Worm (Caenorhabditis elegans): ENCODE results near the gene mrps-22.

Gene mrps-22

DNA sequence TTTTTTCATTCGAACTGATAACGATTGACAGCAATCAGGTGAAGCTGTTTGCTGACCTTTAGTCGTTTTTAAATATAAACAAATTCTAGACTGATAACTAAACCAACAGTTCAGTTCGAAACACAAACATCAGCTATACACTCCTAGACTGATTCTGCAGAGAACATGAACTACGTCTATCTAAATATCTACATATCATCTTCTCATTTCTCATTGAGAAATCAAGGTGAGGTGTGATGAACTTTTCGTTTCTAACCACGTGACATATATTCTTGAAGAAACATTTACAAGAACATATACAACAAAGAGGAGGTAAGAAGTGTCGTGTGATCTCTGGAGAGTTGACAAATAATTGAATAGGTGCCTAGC is 25.2 kb upstream of the mrps-22 start:
- TF ChIP-seq fkh-4 (tag; optimal IDR thresholded peaks at IDR 0.05; ENCODE audit: borderline replicate concordance) (no peak), nhr-12 (tag; optimal IDR thresholded peaks at IDR 0.05) (no peak), nhr-237 (tag; optimal IDR thresholded peaks at IDR 0.05) (no peak), fkh-10 (GFP tag; optimal IDR thresholded peaks at IDR 0.05) (no peak), vab-15 (tag; optimal IDR thresholded peaks at IDR 0.05) (no peak), ces-1 (GFP tag; optimal IDR thresholded peaks at IDR 0.05) (no peak), sox-4 (tag; optimal IDR thresholded peaks at IDR 0.05) (no peak), C16A3.4 (tag; optimal IDR thresholded peaks at IDR 0.05) (peak; percentile 51), skn-1 (tag; optimal IDR thresholded peaks at IDR 0.05) (peak; percentile 73), tbx-2 (tag; optimal IDR thresholded peaks at IDR 0.05) (peak; percentile 52), snpc-4 (tag; optimal IDR thresholded peaks at IDR 0.05) (peak; percentile 26), nhr-47 (tag; optimal IDR thresholded peaks at IDR 0.05) (peak; percentile 41), ztf-4 (tag; optimal IDR thresholded peaks at IDR 0.05) (peak; percentile 21), nhr-77 (tag; optimal IDR thresholded peaks at IDR 0.05) (no peak), lir-3 (tag; optimal IDR thresholded peaks at IDR 0.05; ENCODE audit: poor library complexity) (peak; percentile 45), nhr-76 (tag; optimal IDR thresholded peaks at IDR 0.05) (no peak), fkh-8 (tag; optimal IDR thresholded peaks at IDR 0.05) (peak; percentile 8), pqm-1 (tag; optimal IDR thresholded peaks at IDR 0.05) (no peak), snu-23 (GFP tag; optimal IDR thresholded peaks at IDR 0.05) (peak; percentile 78), pax-3 (tag; optimal IDR thresholded peaks at IDR 0.05) (peak; percentile 15), C04F5.9 (tag; optimal IDR thresholded peaks at IDR 0.05) (no peak), egl-27 (tag; optimal IDR thresholded peaks at IDR 0.05) (no peak), unc-30 (tag; optimal IDR thresholded peaks at IDR 0.05) (no peak), jun-1 (tag; optimal IDR thresholded peaks at IDR 0.05) (no peak), ceh-88 (GFP tag; IDR thresholded peaks at IDR 0.05) (no peak), xbp-1 (tag; optimal IDR thresholded peaks at IDR 0.05) (peak; percentile 30), nhr-71 (tag; optimal IDR thresholded peaks at IDR 0.05) (peak; percentile 92), lin-15B (tag; optimal IDR thresholded peaks at IDR 0.05) (no peak), rnt-1 (tag; optimal IDR thresholded peaks at IDR 0.05) (peak; percentile 13), unc-98 (GFP tag; IDR thresholded peaks at IDR 0.05) (no peak), lin-13 (GFP tag; optimal IDR thresholded peaks at IDR 0.05) (peak; percentile 11), hlh-17 (GFP tag; optimal IDR thresholded peaks at IDR 0.05; ENCODE audit: borderline replicate concordance) (no peak), swsn-7 (tag; optimal IDR thresholded peaks at IDR 0.05) (peak; percentile 37), nhr-11 (tag; optimal IDR thresholded peaks at IDR 0.05) (no peak), mdl-1 (tag; optimal IDR thresholded peaks at IDR 0.05) (peak in 1 of 2 experiments; percentile 47), nhr-19 (GFP tag; conservative IDR thresholded peaks at IDR 0.05) (peak; percentile 75), nhr-85 (tag) (peak; percentile 97), mab-9 (GFP tag; IDR thresholded peaks at IDR 0.05) (no peak), elt-2 (tag; optimal IDR thresholded peaks at IDR 0.05) (peak; percentile 22), nhr-84 (tag; optimal IDR thresholded peaks at IDR 0.05) (no peak), pag-3 (tag; optimal IDR thresholded peaks at IDR 0.05; ENCODE audit: borderline replicate concordance, insufficient read depth) (no peak), grh-1 (GFP tag; IDR thresholded peaks at IDR 0.05) (0 out of 2 replicates have a peak, but pooled peaks have one; percentile 28), sptf-1 (tag; optimal IDR thresholded peaks at IDR 0.05) (no peak), blmp-1 (tag; optimal IDR thresholded peaks at IDR 0.05) (peak; percentile 79), lin-14 (GFP tag; optimal IDR thresholded peaks at IDR 0.05) (peak; percentile 79), dsc-1 (tag; optimal IDR thresholded peaks at IDR 0.05) (no peak), hpl-2 (GFP tag; optimal IDR thresholded peaks at IDR 0.05) (no peak), unc-62 (GFP tag; optimal IDR thresholded peaks at IDR 0.05) (no peak), aha-1 (tag; optimal IDR thresholded peaks at IDR 0.05) (no peak), mep-1 (tag; optimal IDR thresholded peaks at IDR 0.05) (peak; percentile 88), ceh-8 (GFP tag; optimal IDR thresholded peaks at IDR 0.05) (no peak), F16B12.6 (tag; optimal IDR thresholded peaks at IDR 0.05) (no peak), mef-2 (tag; optimal IDR thresholded peaks at IDR 0.05) (no peak), ceh-63 (GFP tag; optimal IDR thresholded peaks at IDR 0.05) (no peak)
